Worm (Caenorhabditis elegans): ENCODE measurements around the gene R02D5.4.

R02D5.4 gene

ce11 chrV:14449397-14449796 is 35.1 kb downstream of the R02D5.4 start, which contains the start of gene F23B12.7:
TSS of gene F23B12.7 (plus strand) at chrV:14449697.
- TF ChIP-seq F22D6.2 (tag; optimal IDR thresholded peaks at IDR 0.05), result no peak
- TF ChIP-seq snpc-4 (GFP tag; optimal IDR thresholded peaks at IDR 0.05), result no peak
- TF ChIP-seq snpc-4 (tag; optimal IDR thresholded peaks at IDR 0.05), result no peak
- no peak for TF ChIP-seq snpc-1.1 (tag; optimal IDR thresholded peaks at IDR 0.05; ENCODE audit: insufficient read depth)
- TF ChIP-seq hlh-26 (GFP tag; conservative IDR thresholded peaks at IDR 0.05), result no peak
- TF ChIP-seq attf-6 (GFP tag; IDR thresholded peaks at IDR 0.05), result no peak
- TF ChIP-seq K11D2.4 (GFP tag; IDR thresholded peaks at IDR 0.05), result no peak
- no peak for TF ChIP-seq ztf-25 (GFP tag; IDR thresholded peaks at IDR 0.05)
- TF ChIP-seq somi-1 (GFP tag; optimal IDR thresholded peaks at IDR 0.05), result no peak
- TF ChIP-seq snpc-3.4 (tag; optimal IDR thresholded peaks at IDR 0.05), result no peak
- TF ChIP-seq ztf-3 (GFP tag; optimal IDR thresholded peaks at IDR 0.05), result no peak
- TF ChIP-seq lin-40 (tag; optimal IDR thresholded peaks at IDR 0.05), result no peak
- no peak for TF ChIP-seq lsy-27 (tag; optimal IDR thresholded peaks at IDR 0.05; ENCODE audit: borderline replicate concordance, insufficient read depth)
- no peak for TF ChIP-seq F57A8.1 (GFP tag; optimal IDR thresholded peaks at IDR 0.05)

ce11 chrV:14448669-14449068 is 35.8 kb downstream of the R02D5.4 start:
- TF ChIP-seq pbrm-1 (GFP tag; IDR thresholded peaks at IDR 0.05), result no peak
- no peak for TF ChIP-seq unc-62 (GFP tag; optimal IDR thresholded peaks at IDR 0.05)
- TF ChIP-seq ztf-26 (tag; optimal IDR thresholded peaks at IDR 0.05), result peak; percentile 25

ce11 chrV:14447240-14447763 is 37.2 kb downstream of the R02D5.4 start, which contains the start of the genes dlat-1 and fntb-1:
TSS of gene dlat-1 (minus strand) at chrV:14447290.
TSS of gene fntb-1 (plus strand) at chrV:14447651.
- peak; percentile 89 for TF ChIP-seq attf-3 (GFP tag; conservative IDR thresholded peaks at IDR 0.05)
- TF ChIP-seq tlf-1 (GFP tag; optimal IDR thresholded peaks at IDR 0.05), result no peak
- TF ChIP-seq bed-1 (GFP tag; IDR thresholded peaks at IDR 0.05), result no peak
- no peak for TF ChIP-seq hlh-26 (GFP tag; conservative IDR thresholded peaks at IDR 0.05)
- TF ChIP-seq nhr-80 (tag; optimal IDR thresholded peaks at IDR 0.05), result peak; percentile 78
- no peak for TF ChIP-seq snpc-4 (GFP tag; optimal IDR thresholded peaks at IDR 0.05)
- TF ChIP-seq snpc-4 (tag; optimal IDR thresholded peaks at IDR 0.05), result peak in 1 of 4 experiments; percentile 6

- TF ChIP-seq zfh-2 (GFP tag; conservative IDR thresholded peaks at IDR 0.05), result peak; percentile 56; the same call in 1 of the 2 replicates
- no peak for TF ChIP-seq egl-44 (GFP tag; IDR thresholded peaks at IDR 0.05)
- TF ChIP-seq athp-1 (tag; optimal IDR thresholded peaks at IDR 0.05), result no peak
- no peak for TF ChIP-seq xnd-1 (tag; optimal IDR thresholded peaks at IDR 0.05)
- TF ChIP-seq ztf-26 (tag; optimal IDR thresholded peaks at IDR 0.05), result no peak
- TF ChIP-seq C17E4.6 (GFP tag; IDR thresholded peaks at IDR 0.05), result no peak
- no peak for TF ChIP-seq nfya-1 (tag; optimal IDR thresholded peaks at IDR 0.05; ENCODE audit: borderline replicate concordance, insufficient read depth)
Observed at ce11 chrV:14446453-14446852, 38.0 kb downstream of the R02D5.4 start.

- TF ChIP-seq F55B11.4 (tag; optimal IDR thresholded peaks at IDR 0.05; ENCODE audit: borderline replicate concordance, insufficient read depth) (no peak), cebp-1 (GFP tag; IDR thresholded peaks at IDR 0.05) (no peak), cebp-1 (tag; optimal IDR thresholded peaks at IDR 0.05) (no peak), gei-17 (GFP tag; optimal IDR thresholded peaks at IDR 0.05) (no peak), snpc-3.4 (tag; optimal IDR thresholded peaks at IDR 0.05) (no peak), F39B2.1 (GFP tag; IDR thresholded peaks at IDR 0.05) (no peak), F23B12.7 (tag; optimal IDR thresholded peaks at IDR 0.05; ENCODE audit: insufficient read depth) (no peak), ceh-58 (GFP tag; IDR thresholded peaks at IDR 0.05) (no peak), tbx-9 (tag; optimal IDR thresholded peaks at IDR 0.05; ENCODE audit: borderline replicate concordance) (no peak), egl-44 (GFP tag; IDR thresholded peaks at IDR 0.05) (no peak), rcor-1 (GFP tag; IDR thresholded peaks at IDR 0.05) (no peak), B0019.2 (GFP tag; conservative IDR thresholded peaks at IDR 0.05) (no peak), unc-62 (GFP tag; optimal IDR thresholded peaks at IDR 0.05) (no peak), lir-1 (GFP tag; conservative IDR thresholded peaks at IDR 0.05) (no peak), ceh-91 (GFP tag; IDR thresholded peaks at IDR 0.05) (no peak), mes-4 (tag; optimal IDR thresholded peaks at IDR 0.05) (no peak), pha-4 (tag; optimal IDR thresholded peaks at IDR 0.05) (no peak), let-526 (GFP tag; IDR thresholded peaks at IDR 0.05) (no peak)
Observed at ce11 chrV:14440841-14441240, 43.6 kb downstream of the R02D5.4 start, which contains the start of gene F23B12.4. TSS of gene F23B12.4 (plus strand) at chrV:14441141.

All from whole organism, young adult.